Fruit fly (Drosophila melanogaster): ENCODE results near the gene Daxx.

Gene Daxx

dm6 chr2L:6488676-6489140 is 8.0 kb downstream of the Daxx start, which contains the start of the genes KFase and epsilonCOP (continued):
- TF ChIP-seq CG1792 (GFP tag; optimal IDR thresholded peaks at IDR 0.05) (peak; percentile 40), CG8359 (GFP tag; optimal IDR thresholded peaks at IDR 0.05; ENCODE audit: borderline replicate concordance) (no peak), Atf-2 (GFP tag; optimal IDR thresholded peaks at IDR 0.05) (peak; percentile 23), unpg (GFP tag; optimal IDR thresholded peaks at IDR 0.05) (peak; percentile 37), nmo (GFP tag; optimal IDR thresholded peaks at IDR 0.05) (peak; percentile 66), CG7556 (GFP tag; optimal IDR thresholded peaks at IDR 0.05) (peak; percentile 55), chinmo (GFP tag; IDR thresholded peaks at IDR 0.05; ENCODE audit: partially characterized antibody) (peak; percentile 73; the same call in 2 of the 4 replicates), CG3281 (GFP tag; optimal IDR thresholded peaks at IDR 0.05) (peak; percentile 94), CG11456 (GFP tag; IDR thresholded peaks at IDR 0.05) (0 out of 3 replicates have a peak, but pooled peaks have one; percentile 52), vnd (GFP tag; IDR thresholded peaks at IDR 0.05; ENCODE audit: partially characterized antibody) (peak; percentile 58), Usf (GFP tag; optimal IDR thresholded peaks at IDR 0.05) (no peak), z (GFP tag; IDR thresholded peaks at IDR 0.05) (no peak), CG31388 (GFP tag; optimal IDR thresholded peaks at IDR 0.05) (no peak), CG15269 (tag; optimal IDR thresholded peaks at IDR 0.05) (peak; percentile 61), BtbVII (GFP tag; optimal IDR thresholded peaks at IDR 0.05) (peak; percentile 36), dimm (GFP tag; IDR thresholded peaks at IDR 0.05) (no peak), emc (GFP tag; optimal IDR thresholded peaks at IDR 0.05) (peak; percentile 6), CG1603 (tag; optimal IDR thresholded peaks at IDR 0.05) (peak; percentile 22), bab2 (GFP tag; optimal IDR thresholded peaks at IDR 0.05) (peak; percentile 59), pita (GFP tag; optimal IDR thresholded peaks at IDR 0.05) (no peak), MBD-R2 (GFP tag; IDR thresholded peaks at IDR 0.05) (peak; percentile 44; the same call in 1 of the 2 replicates), CG2199 (GFP tag; IDR thresholded peaks at IDR 0.05) (no peak), CkIIα-i1 (GFP tag; IDR thresholded peaks at IDR 0.05) (no peak), CG12299 (tag; optimal IDR thresholded peaks at IDR 0.05) (peak; percentile 49), gce (GFP tag; IDR thresholded peaks at IDR 0.05) (no peak), CG7271 (tag; optimal IDR thresholded peaks at IDR 0.05) (peak; percentile 17), CG12104 (GFP tag; optimal IDR thresholded peaks at IDR 0.05) (peak; percentile 63), pan (optimal IDR thresholded peaks at IDR 0.05) (no peak), pan (GFP tag; optimal IDR thresholded peaks at IDR 0.05 in 1 of 2, IDR thresholded peaks at IDR 0.05 in 1 of 2) (no peak), vfl (GFP tag; optimal IDR thresholded peaks at IDR 0.05) (peak; percentile 60), az2 (GFP tag; optimal IDR thresholded peaks at IDR 0.05) (peak; percentile 14), grau (tag; optimal IDR thresholded peaks at IDR 0.05) (peak; percentile 58), CG18619 (GFP tag; optimal IDR thresholded peaks at IDR 0.05) (no peak), Rx (GFP tag; IDR thresholded peaks at IDR 0.05) (no peak), CG14860 (GFP tag; IDR thresholded peaks at IDR 0.05; ENCODE audit: partially characterized antibody) (no peak; the same call in 1 of the 3 replicates), HLH3B (GFP tag; IDR thresholded peaks at IDR 0.05) (no peak), Sox102F (GFP tag; optimal IDR thresholded peaks at IDR 0.05) (peak; percentile 43), CG14667 (GFP tag; IDR thresholded peaks at IDR 0.05) (no peak), tna (GFP tag; IDR thresholded peaks at IDR 0.05; ENCODE audit: partially characterized antibody) (peak; percentile 57; the same call in 1 of the 2 replicates), phol (tag; optimal IDR thresholded peaks at IDR 0.05) (peak; percentile 73), chif (GFP tag; optimal IDR thresholded peaks at IDR 0.05) (peak; percentile 34 to 36), CG16815 (GFP tag; optimal IDR thresholded peaks at IDR 0.05) (no peak), Hey (tag; optimal IDR thresholded peaks at IDR 0.05) (no peak), unc-4 (GFP tag; IDR thresholded peaks at IDR 0.05; ENCODE audit: partially characterized antibody) (peak; percentile 75), Mrtf (GFP tag; IDR thresholded peaks at IDR 0.05) (no peak), sna (GFP tag; IDR thresholded peaks at IDR 0.05; ENCODE audit: partially characterized antibody) (peak; percentile 86), Ada2b (GFP tag; IDR thresholded peaks at IDR 0.05) (no peak), CG1024 (GFP tag; IDR thresholded peaks at IDR 0.05) (no peak), ham (GFP tag; IDR thresholded peaks at IDR 0.05) (no peak), CG13424 (tag; optimal IDR thresholded peaks at IDR 0.05) (peak; percentile 59)

Measured in whole organism, embryonic.